Fruit fly (Drosophila melanogaster) whole organism, pupa: ENCODE results near the gene ohgt.

Source experiments
- CG10348 ChIP-seq: fragments of 200-800 bp; sonication (Bioruptor generic); IDR thresholded peaks from 2 replicates; pipeline ENCODE4 v1.3.6; 2022; ENCODE audit warnings: missing biosample characterization, missing genetic modification characterization
- CG12605 ChIP-seq: fragments of 200-800 bp; sonication (Bioruptor generic); IDR thresholded peaks from 2 replicates; pipeline ENCODE4 v1.3.6; 2022; ENCODE audit warnings: missing biosample characterization, missing genetic modification characterization
- CG13204 ChIP-seq: fragments of 200-800 bp; sonication (Bioruptor generic); optimal IDR thresholded peaks from 2 replicates; lab custom pipeline; 2018; ENCODE audit warnings: missing biosample characterization, mild to moderate bottlenecking, missing genetic modification characterization, moderate library complexity
- CG14655 ChIP-seq: fragments of 200-800 bp; sonication (Bioruptor generic); optimal IDR thresholded peaks from 3 replicates; lab custom pipeline; 2017; ENCODE audit warnings: mild to moderate bottlenecking, missing biosample characterization, missing genetic modification reagents, missing genetic modification characterization
- CG15710 ChIP-seq: fragments of 200-800 bp; sonication (Bioruptor generic); optimal IDR thresholded peaks from 2 replicates; lab custom pipeline; 2018; ENCODE audit warnings: missing biosample characterization, mild to moderate bottlenecking, missing genetic modification characterization, moderate library complexity
- CG17806 ChIP-seq: fragments of 200-800 bp; sonication (Bioruptor generic); optimal IDR thresholded peaks from 2 replicates; lab custom pipeline; 2018; ENCODE audit warnings: missing biosample characterization, mild to moderate bottlenecking, missing genetic modification characterization, moderate library complexity
- CG32121 ChIP-seq: fragments of 200-800 bp; sonication (Bioruptor generic); IDR thresholded peaks from 2 replicates; pipeline ENCODE4 v1.3.6; 2022; ENCODE audit warnings: missing biosample characterization, missing genetic modification characterization
- CG34367 ChIP-seq: fragments of 200-800 bp; sonication (Bioruptor generic); optimal IDR thresholded peaks from 2 replicates; lab custom pipeline; 2018; ENCODE audit warnings: missing biosample characterization, mild to moderate bottlenecking, missing genetic modification characterization
- CG4496 ChIP-seq: fragments of 200-800 bp; sonication (Bioruptor generic); IDR thresholded peaks from 3 replicates; pipeline ENCODE4 v1.3.6; 2022; ENCODE audit warnings: missing biosample characterization, missing genetic modification characterization
- CG8159 ChIP-seq: fragments of 200-800 bp; sonication (Bioruptor generic); optimal IDR thresholded peaks from 3 replicates; lab custom pipeline; 2018; ENCODE audit warnings: missing biosample characterization, mild to moderate bottlenecking, missing genetic modification characterization, moderate library complexity
- CG8301 ChIP-seq: fragments of 200-800 bp; sonication (Bioruptor generic); optimal IDR thresholded peaks from 2 replicates; lab custom pipeline; 2018; ENCODE audit warnings: missing biosample characterization, mild to moderate bottlenecking, missing genetic modification characterization
- CG9948 ChIP-seq: fragments of 200-800 bp; sonication (Bioruptor generic); optimal IDR thresholded peaks from 2 replicates; lab custom pipeline; 2018; ENCODE audit warnings: missing biosample characterization, mild to moderate bottlenecking, missing genetic modification characterization, moderate library complexity
- D1 ChIP-seq: fragments of 200-800 bp; sonication (Bioruptor generic); optimal IDR thresholded peaks from 2 replicates; lab custom pipeline; 2018; ENCODE audit warnings: missing biosample characterization, mild to moderate bottlenecking, missing genetic modification characterization, moderate library complexity
- EcR ChIP-seq: fragments of 200-800 bp; sonication (Bioruptor generic); optimal IDR thresholded peaks from 3 replicates; lab custom pipeline; 2019; ENCODE audit warnings: missing biosample characterization, missing genetic modification characterization, mild to moderate bottlenecking, moderate library complexity, missing genetic modification reagents
- Ets98B ChIP-seq: fragments of 200-800 bp; sonication (Bioruptor generic); IDR thresholded peaks from 2 replicates; pipeline ENCODE4 v1.3.6; 2022; ENCODE audit warnings: missing biosample characterization, missing genetic modification characterization
- Pif1A ChIP-seq: fragments of 200-800 bp; sonication (Bioruptor generic); optimal IDR thresholded peaks from 3 replicates; lab custom pipeline; 2016; ENCODE audit warnings: missing biosample characterization, missing genetic modification characterization
- Pif1B ChIP-seq: fragments of 200-800 bp; sonication (Bioruptor generic); optimal IDR thresholded peaks from 3 replicates; lab custom pipeline; 2016; ENCODE audit warnings: missing biosample characterization, missing genetic modification characterization
- Snoo ChIP-seq: fragments of 200-800 bp; sonication (Bioruptor generic); optimal IDR thresholded peaks from 3 replicates; lab custom pipeline; 2017; ENCODE audit warnings: missing biosample characterization, mild to moderate bottlenecking, missing genetic modification characterization, inconsistent platforms
- fd96Ca ChIP-seq: fragments of 200-800 bp; sonication (Bioruptor generic); IDR thresholded peaks from 3 replicates; pipeline ENCODE4 v1.3.6; 2022; ENCODE audit warnings: missing biosample characterization, missing genetic modification characterization
- gl ChIP-seq: fragments of 200-800 bp; sonication (Bioruptor generic); optimal IDR thresholded peaks from 2 replicates; lab custom pipeline; 2018; ENCODE audit warnings: missing biosample characterization, mild to moderate bottlenecking, missing genetic modification characterization
- rn ChIP-seq: fragments of 200-800 bp; sonication (Bioruptor generic); IDR thresholded peaks from 2 replicates; pipeline ENCODE4 v1.3.6; 2022; ENCODE audit warnings: missing biosample characterization, missing genetic modification characterization

Gene ohgt

dm6 chr3R:10056647-10057046 is 7.6 kb downstream of the ohgt start:
- TF ChIP-seq EcR (GFP tag; lab: Kevin White, UChicago), result no peak
- TF ChIP-seq CG8301 (tag; lab: Kevin White, UChicago), result no peak
- TF ChIP-seq CG15710, result no peak
- no peak for TF ChIP-seq CG34367
- no peak for TF ChIP-seq Pif1A (GFP tag; lab: Kevin White, UChicago)
- TF ChIP-seq CG9948, result no peak
- TF ChIP-seq CG17806, result no peak
- TF ChIP-seq Ets98B, result no peak
- TF ChIP-seq, all 21 proteins: peak for 0

DNA sequence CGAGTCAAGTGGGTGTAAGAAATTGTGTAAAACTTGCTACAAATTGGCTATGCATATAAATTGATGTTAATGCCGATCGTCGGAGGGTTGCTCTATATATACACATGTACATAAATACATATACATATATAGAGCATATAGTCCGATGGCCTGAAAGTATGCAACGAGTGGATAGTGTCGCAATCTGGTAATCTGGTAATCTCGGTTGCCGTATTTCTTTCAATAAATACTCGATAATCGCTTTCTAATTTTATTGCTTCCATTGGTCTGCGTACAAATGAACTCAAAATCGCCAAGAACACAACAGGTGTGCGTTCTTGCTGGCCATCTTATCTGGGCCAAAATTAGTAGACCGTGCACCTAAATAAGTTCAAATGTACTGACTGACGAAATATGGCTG is 10.4 kb downstream of the ohgt start:
- TF ChIP-seq CG15710 (no peak), EcR (GFP tag; lab: Kevin White, UChicago) (no peak), gl (tag; lab: Kevin White, UChicago) (no peak), CG34367 (no peak), CG12605 (GFP tag; lab: Robert Waterston, UW) (no peak), CG32121 (GFP tag; lab: Robert Waterston, UW) (no peak), Ets98B (no peak), Pif1B (no peak), fd96Ca (no peak), CG9948 (no peak), CG17806 (no peak), CG10348 (GFP tag; lab: Robert Waterston, UW) (no peak), Snoo (tag; lab: Kevin White, UChicago) (no peak), CG13204 (GFP tag; lab: Kevin White, UChicago) (no peak), rn (GFP tag; lab: Robert Waterston, UW) (no peak), CG4496 (GFP tag; lab: Robert Waterston, UW) (no peak), CG8301 (tag; lab: Kevin White, UChicago) (no peak)
- TF ChIP-seq, all 21 proteins: peak for 0

dm6 chr3R:10059952-10060351 is 11.0 kb downstream of the ohgt start, which contains the start of gene Npc2c:
Gene Npc2c (plus strand): TSS chr3R:10060252.
- TF ChIP-seq CG4496 (GFP tag; lab: Robert Waterston, UW) (no peak), fd96Ca (no peak), CG8159 (tag; lab: Kevin White, UChicago) (no peak)

- TF ChIP-seq Snoo (tag; lab: Kevin White, UChicago) (no peak), CG34367 (no peak), Pif1A (GFP tag; lab: Kevin White, UChicago) (no peak), CG9948 (no peak), Pif1B (no peak), Ets98B (no peak), fd96Ca (no peak), D1 (tag; lab: Kevin White, UChicago) (no peak), CG12605 (GFP tag; lab: Robert Waterston, UW) (no peak), EcR (GFP tag; lab: Kevin White, UChicago) (no peak), CG14655 (no peak), CG15710 (no peak), CG32121 (GFP tag; lab: Robert Waterston, UW) (no peak), CG13204 (GFP tag; lab: Kevin White, UChicago) (no peak)
- TF ChIP-seq, all 21 proteins: peak for 0
These were observed 13.3 kb downstream of the ohgt start, which contains the start of gene CG33630 for dm6 chr3R:10062324-10062723. Gene CG33630 (plus strand): TSS chr3R:10062624.

- TF ChIP-seq Pif1A (GFP tag; lab: Kevin White, UChicago) (no peak), Ets98B (no peak), CG12605 (GFP tag; lab: Robert Waterston, UW) (no peak), Pif1B (no peak), CG17806 (no peak), rn (GFP tag; lab: Robert Waterston, UW) (no peak), D1 (tag; lab: Kevin White, UChicago) (no peak), CG14655 (no peak), EcR (GFP tag; lab: Kevin White, UChicago) (no peak), CG8159 (tag; lab: Kevin White, UChicago) (no peak), CG32121 (GFP tag; lab: Robert Waterston, UW) (no peak), fd96Ca (no peak), CG4496 (GFP tag; lab: Robert Waterston, UW) (no peak), CG9948 (no peak), CG8301 (tag; lab: Kevin White, UChicago) (no peak), Snoo (tag; lab: Kevin White, UChicago) (no peak), CG10348 (GFP tag; lab: Robert Waterston, UW) (no peak)
These were observed 14.7 kb downstream of the ohgt start, which contains the start of gene CG33631 for dm6 chr3R:10063707-10064106. Gene CG33631 (plus strand): TSS chr3R:10064007.

DNA sequence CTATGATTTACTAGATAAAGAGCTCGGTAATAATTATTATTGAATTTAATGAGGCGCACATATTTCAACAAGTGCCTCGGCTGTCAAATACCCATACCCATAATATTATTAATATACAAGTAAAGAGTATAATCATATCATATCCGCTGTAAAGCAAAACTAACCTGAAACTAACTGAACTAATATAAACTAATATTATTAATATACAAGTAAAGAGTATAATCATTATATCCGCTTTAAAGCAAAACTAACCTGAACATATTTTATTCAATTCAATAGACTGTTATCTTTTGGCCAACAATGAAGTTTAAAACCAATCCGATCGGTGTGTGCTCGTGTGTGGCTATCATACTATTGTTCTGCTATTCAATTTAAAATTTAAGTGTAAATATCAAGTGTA is 17.5 kb downstream of the ohgt start, which contains the start of gene CG33783:
Gene CG33783 (plus strand): TSS at position 301 of the 400 bp plus-strand sequence.
- TF ChIP-seq EcR (GFP tag; lab: Kevin White, UChicago), result no peak
- no peak for TF ChIP-seq CG10348 (GFP tag; lab: Robert Waterston, UW)
- TF ChIP-seq rn (GFP tag; lab: Robert Waterston, UW), result no peak
- no peak for TF ChIP-seq CG8301 (tag; lab: Kevin White, UChicago)
- TF ChIP-seq CG17806, result no peak
- TF ChIP-seq D1 (tag; lab: Kevin White, UChicago), result no peak
- TF ChIP-seq Snoo (tag; lab: Kevin White, UChicago), result no peak
- no peak for TF ChIP-seq CG34367
- no peak for TF ChIP-seq CG14655
- TF ChIP-seq CG32121 (GFP tag; lab: Robert Waterston, UW), result no peak

- TF ChIP-seq CG8301 (tag; lab: Kevin White, UChicago) (no peak), CG17806 (no peak), gl (tag; lab: Kevin White, UChicago) (no peak)
- TF ChIP-seq, all 21 proteins: peak for 0
These were observed 18.6 kb downstream of the ohgt start, which contains the start of gene CG33784 for dm6 chr3R:10067605-10068004. Gene CG33784 (plus strand): TSS chr3R:10067905.
